Worm (Caenorhabditis elegans) whole organism, young adult: ENCODE measurements around the gene nhr-283.

ENCODE experiments used
- B0019.2 ChIP-seq: fragments of 200-800 bp; sonication (Bioruptor generic); conservative IDR thresholded peaks from 2 replicates; pipeline ENCODE4 v1.3.6; 2022; ENCODE audit warnings: missing genetic modification reagents, missing genetic modification characterization, missing compliant biosample characterization
- B0035.1 ChIP-seq: sonication (generic microtip); optimal IDR thresholded peaks from 2 replicates; lab custom pipeline; 2016; ENCODE audit warnings: missing genetic modification characterization, mild to moderate bottlenecking, missing compliant biosample characterization, missing genotype, missing genetic modification reagents
- C06A6.2 ChIP-seq: fragments of 200-800 bp; sonication (Bioruptor generic); conservative IDR thresholded peaks from 2 replicates; pipeline ENCODE4 v1.3.6; 2022; ENCODE audit warnings: missing genetic modification characterization, missing compliant biosample characterization
- F23B12.7 ChIP-seq: sonication (generic microtip); optimal IDR thresholded peaks from 2 replicates; lab custom pipeline; 2017; ENCODE audit warnings: missing genetic modification characterization, mild to moderate bottlenecking, missing compliant biosample characterization, antibody characterized with exemption, moderate library complexity; ENCODE audit not compliant: insufficient read depth
- F33H1.4 ChIP-seq: fragments of 200-800 bp; sonication (Bioruptor generic); IDR thresholded peaks from 2 replicates; pipeline ENCODE4 v1.3.6; 2022; ENCODE audit warnings: missing genetic modification reagents, missing genetic modification characterization, missing compliant biosample characterization
- F37B4.10 ChIP-seq: fragments of 200-800 bp; sonication (Bioruptor generic); IDR thresholded peaks from 2 replicates; pipeline ENCODE4 v1.3.6; 2022; ENCODE audit warnings: missing genetic modification characterization, missing compliant biosample characterization
- F39B2.1 ChIP-seq: fragments of 200-800 bp; sonication (Bioruptor generic); IDR thresholded peaks from 2 replicates; pipeline ENCODE4 v1.3.6; 2022; ENCODE audit warnings: missing genetic modification reagents, missing genetic modification characterization, missing compliant biosample characterization
- F49E8.2 ChIP-seq: sonication (generic microtip); optimal IDR thresholded peaks from 3 replicates; lab custom pipeline; 2017; ENCODE audit warnings: missing genetic modification characterization, mild to moderate bottlenecking, missing compliant biosample characterization, antibody characterized with exemption, moderate library complexity; ENCODE audit not compliant: insufficient read depth
- F52B5.7 ChIP-seq: sonication (generic microtip); optimal IDR thresholded peaks from 2 replicates; lab custom pipeline; 2016; ENCODE audit warnings: mild to moderate bottlenecking, missing genetic modification characterization, missing compliant biosample characterization
- F55B11.4 ChIP-seq: sonication (generic microtip); optimal IDR thresholded peaks from 2 replicates; lab custom pipeline; 2016; ENCODE audit warnings: missing compliant biosample characterization, missing genetic modification characterization, borderline replicate concordance; ENCODE audit not compliant: insufficient read depth
- K11D2.4 ChIP-seq: fragments of 200-800 bp; sonication (Bioruptor generic); IDR thresholded peaks from 2 replicates; pipeline ENCODE4 v1.3.6; 2022; ENCODE audit warnings: missing genetic modification reagents, missing genetic modification characterization, missing compliant biosample characterization
- Y56A3A.18 ChIP-seq: fragments of 200-800 bp; sonication (Bioruptor generic); IDR thresholded peaks from 2 replicates; pipeline ENCODE4 v1.3.6; 2022; ENCODE audit warnings: missing genetic modification reagents, missing genetic modification characterization, missing compliant biosample characterization
- ama-1 ChIP-seq, 3 experiments: fragments of 150-350 bp in 1 of 3; sonication (generic microtip) in 2 of 3; optimal IDR thresholded peaks; 2 replicates each; lab custom pipeline; 2014 to 2018; ENCODE audit warnings: missing biosample characterization in 2 of 3, missing genetic modification characterization in 2 of 3, missing genetic modification reagents in 2 of 3
- aptf-2 ChIP-seq: fragments of 200-800 bp; sonication (Bioruptor generic); conservative IDR thresholded peaks from 2 replicates; pipeline ENCODE4 v1.3.6; 2022; ENCODE audit warnings: missing genetic modification reagents, missing genetic modification characterization, missing compliant biosample characterization
- atf-7 ChIP-seq: sonication (generic microtip); optimal IDR thresholded peaks from 2 replicates; lab custom pipeline; 2017; ENCODE audit warnings: mild to moderate bottlenecking, missing genetic modification characterization, missing compliant biosample characterization
- athp-1 ChIP-seq: sonication (generic microtip); optimal IDR thresholded peaks from 2 replicates; lab custom pipeline; 2017; ENCODE audit warnings: mild to moderate bottlenecking, missing genetic modification characterization, missing compliant biosample characterization
- attf-3 ChIP-seq: fragments of 200-800 bp; sonication (Bioruptor generic); conservative IDR thresholded peaks from 2 replicates; pipeline ENCODE4 v1.3.6; 2022; ENCODE audit warnings: missing genetic modification reagents, missing genetic modification characterization, missing compliant biosample characterization
- cebp-1 ChIP-seq, 2 experiments: fragments of 200-800 bp in 1 of 2; sonication (Bioruptor generic) in 1 of 2; sonication (generic microtip) in 1 of 2; IDR thresholded peaks in 1 of 2; optimal IDR thresholded peaks in 1 of 2; 2 replicates each; pipeline versions ENCODE4 v1.3.6 to Lab custom; 2017 to 2022; ENCODE audit warnings: missing compliant biosample characterization in 2 of 2, missing genetic modification characterization in 2 of 2, mild to moderate bottlenecking in 1 of 2, missing genetic modification reagents in 1 of 2, moderate library complexity in 1 of 2
- cebp-2 ChIP-seq: fragments of 200-800 bp; sonication (Bioruptor generic); IDR thresholded peaks from 2 replicates; pipeline ENCODE4 v1.3.6; 2022; ENCODE audit warnings: missing genetic modification characterization, missing compliant biosample characterization
- ceh-91 ChIP-seq: fragments of 200-800 bp; sonication (Bioruptor generic); IDR thresholded peaks from 2 replicates; pipeline ENCODE4 v1.3.6; 2022; ENCODE audit warnings: missing genetic modification reagents, missing genetic modification characterization, missing compliant biosample characterization
- chd-7 ChIP-seq: sonication (generic microtip); optimal IDR thresholded peaks from 2 replicates; lab custom pipeline; 2016; ENCODE audit warnings: mild to moderate bottlenecking, missing genetic modification characterization, moderate library complexity, missing compliant biosample characterization
- die-1 ChIP-seq: sonication (generic microtip); optimal IDR thresholded peaks from 2 replicates; lab custom pipeline; 2016; ENCODE audit warnings: missing genotype, mild to moderate bottlenecking, missing genetic modification characterization, missing compliant biosample characterization
- dox-1 ChIP-seq: fragments of 200-800 bp; sonication (Bioruptor generic); IDR thresholded peaks from 2 replicates; pipeline ENCODE4 v1.3.6; 2022; ENCODE audit warnings: missing genetic modification reagents, missing genetic modification characterization, missing compliant biosample characterization
- dpff-1 ChIP-seq: sonication (generic microtip); optimal IDR thresholded peaks from 2 replicates; lab custom pipeline; 2017; ENCODE audit warnings: mild to moderate bottlenecking, missing genetic modification characterization, missing compliant biosample characterization
- hmg-1.2 ChIP-seq: fragments of 200-800 bp; sonication (Bioruptor generic); IDR thresholded peaks from 2 replicates; pipeline ENCODE4 v1.3.6; 2022; ENCODE audit warnings: missing genetic modification reagents, missing genetic modification characterization, missing compliant biosample characterization
- hrde-1 ChIP-seq: sonication (generic microtip); optimal IDR thresholded peaks from 2 replicates; lab custom pipeline; 2016; ENCODE audit warnings: missing genetic modification characterization, mild to moderate bottlenecking, missing compliant biosample characterization, moderate library complexity, missing genotype, missing genetic modification reagents, borderline replicate concordance
- lin-26 ChIP-seq: fragments of 200-800 bp; sonication (Bioruptor generic); IDR thresholded peaks from 2 replicates; pipeline ENCODE4 v1.3.6; 2022; ENCODE audit warnings: missing genetic modification reagents, missing genetic modification characterization, missing compliant biosample characterization
- lin-35 ChIP-seq, 3 experiments: fragments of 150-350 bp in 2 of 3; sonication (generic microtip) in 1 of 3; optimal IDR thresholded peaks; 2 replicates each; lab custom pipeline; 2014 to 2018; ENCODE audit warnings: missing biosample characterization in 3 of 3, missing genetic modification characterization in 3 of 3, missing genetic modification reagents in 3 of 3
- lin-40 ChIP-seq: sonication (generic microtip); optimal IDR thresholded peaks from 2 replicates; lab custom pipeline; 2016; ENCODE audit warnings: missing genetic modification characterization, mild to moderate bottlenecking, missing compliant biosample characterization, missing genotype, missing genetic modification reagents
- lsy-27 ChIP-seq: sonication (generic microtip); optimal IDR thresholded peaks from 2 replicates; lab custom pipeline; 2017; ENCODE audit warnings: missing genetic modification characterization, mild to moderate bottlenecking, missing compliant biosample characterization, antibody characterized with exemption, missing genotype, borderline replicate concordance; ENCODE audit not compliant: insufficient read depth
- madf-10 ChIP-seq: sonication (generic microtip); optimal IDR thresholded peaks from 2 replicates; lab custom pipeline; 2016; ENCODE audit warnings: mild to moderate bottlenecking, missing genetic modification characterization, missing compliant biosample characterization
- madf-8 ChIP-seq: fragments of 200-800 bp; sonication (Bioruptor generic); conservative IDR thresholded peaks from 2 replicates; pipeline ENCODE4 v1.3.6; 2022; ENCODE audit warnings: missing genetic modification reagents, missing genetic modification characterization, missing compliant biosample characterization
- mel-28 ChIP-seq: sonication (generic microtip); optimal IDR thresholded peaks from 2 replicates; lab custom pipeline; 2016; ENCODE audit warnings: borderline replicate concordance, mild to moderate bottlenecking, missing genetic modification characterization, missing compliant biosample characterization
- nfya-1 ChIP-seq: sonication (generic microtip); optimal IDR thresholded peaks from 2 replicates; lab custom pipeline; 2017; ENCODE audit warnings: antibody characterized with exemption, missing compliant biosample characterization, missing genetic modification characterization, borderline replicate concordance; ENCODE audit not compliant: insufficient read depth
- nhr-120 ChIP-seq: fragments of 200-800 bp; sonication (Bioruptor generic); IDR thresholded peaks from 2 replicates; pipeline ENCODE4 v1.3.6; 2022; ENCODE audit warnings: missing genetic modification characterization, missing compliant biosample characterization
- nhr-27 ChIP-seq: fragments of 200-800 bp; sonication (Bioruptor generic); optimal IDR thresholded peaks from 2 replicates; lab custom pipeline; 2018; ENCODE audit warnings: mild to moderate bottlenecking, missing genetic modification characterization, moderate library complexity, missing compliant biosample characterization
- pha-4 ChIP-seq: fragments of 150-350 bp; sonication (generic microtip); optimal IDR thresholded peaks from 2 replicates; lab custom pipeline; 2014; ENCODE audit warnings: missing biosample characterization, missing genetic modification reagents, missing genetic modification characterization
- repo-1 ChIP-seq: sonication (generic microtip); optimal IDR thresholded peaks from 2 replicates; lab custom pipeline; 2017; ENCODE audit warnings: mild to moderate bottlenecking, missing genetic modification characterization, missing compliant biosample characterization
- rpc-1 ChIP-seq, 2 experiments: fragments of 150-350 bp in 1 of 2; sonication (generic microtip) in 1 of 2; optimal IDR thresholded peaks; 2 replicates each; lab custom pipeline; 2014 to 2018; ENCODE audit warnings: missing biosample characterization in 1 of 2, missing genetic modification characterization in 1 of 2, missing genetic modification reagents in 1 of 2, missing genotype in 1 of 2
- sdz-38 ChIP-seq: sonication (generic microtip); optimal IDR thresholded peaks from 2 replicates; lab custom pipeline; 2016; ENCODE audit warnings: missing genotype, missing genetic modification characterization, missing compliant biosample characterization
- somi-1 ChIP-seq: fragments of 200-800 bp; sonication (Bioruptor generic); optimal IDR thresholded peaks from 2 replicates; lab custom pipeline; 2018; ENCODE audit warnings: mild to moderate bottlenecking, missing genetic modification characterization, missing compliant biosample characterization
- unc-130 ChIP-seq: sonication (generic microtip); optimal IDR thresholded peaks from 2 replicates; lab custom pipeline; 2016; ENCODE audit warnings: missing genetic modification reagents, missing genetic modification characterization, missing compliant biosample characterization
- ztf-26 ChIP-seq: sonication (generic microtip); optimal IDR thresholded peaks from 2 replicates; lab custom pipeline; 2017; ENCODE audit warnings: missing genetic modification characterization, missing compliant biosample characterization
- ztf-28 ChIP-seq: fragments of 200-800 bp; sonication (Bioruptor generic); IDR thresholded peaks from 2 replicates; pipeline ENCODE4 v1.3.6; 2022; ENCODE audit warnings: missing genetic modification reagents, missing genetic modification characterization, missing compliant biosample characterization

nhr-283 gene

DNA sequence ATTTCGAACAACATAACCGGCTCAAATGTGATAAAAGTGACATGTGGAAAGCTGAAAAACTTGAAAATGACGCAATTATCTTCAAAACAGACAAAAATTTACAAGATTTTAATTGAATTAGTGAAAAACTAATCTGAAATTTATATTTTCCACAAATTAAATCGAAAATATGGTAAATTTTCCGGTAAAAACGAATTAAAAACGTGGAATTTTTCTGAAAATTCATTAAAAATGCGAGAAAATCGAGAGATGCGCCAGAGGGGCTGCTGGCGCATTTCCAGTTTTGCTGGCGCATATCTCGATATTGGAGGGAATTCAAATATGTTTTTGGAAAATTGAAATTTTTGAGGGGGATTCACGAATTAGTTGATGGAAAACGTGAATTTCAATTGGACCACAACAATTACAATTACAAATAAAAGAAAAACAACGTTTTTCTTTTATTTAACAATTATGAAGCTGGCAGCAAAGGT lies 10.4 kb downstream of the nhr-283 start, which contains the start of the genes haf-3 and F57A10.2 (continued):
- TF ChIP-seq F39B2.1 (GFP tag; lab: Robert Waterston, UW) (0 out of 2 replicates have a peak, but pooled peaks have one; percentile 45), Y56A3A.18 (GFP tag; lab: Robert Waterston, UW) (peak; percentile 71), lin-40 (tag; lab: Kevin White, UChicago) (peak; percentile 93), F55B11.4 (tag; lab: Kevin White, UChicago) (no peak), chd-7 (peak; percentile 38), madf-10 (peak; percentile 38), F49E8.2 (tag; lab: Kevin White, UChicago) (peak; percentile 35), aptf-2 (GFP tag; lab: Robert Waterston, UW) (no peak), lin-26 (GFP tag; lab: Robert Waterston, UW) (no peak), lsy-27 (tag; lab: Kevin White, UChicago) (no peak), K11D2.4 (GFP tag; lab: Robert Waterston, UW) (peak; percentile 81), mel-28 (no peak), atf-7 (tag; lab: Kevin White, UChicago) (peak; percentile 55), cebp-1 (GFP tag; IDR thresholded peaks at IDR 0.05; lab: Robert Waterston, UW) (no peak), cebp-1 (tag; optimal IDR thresholded peaks at IDR 0.05; lab: Kevin White, UChicago) (peak; percentile 81), sdz-38 (tag; lab: Kevin White, UChicago) (no peak), nhr-120 (GFP tag; lab: Robert Waterston, UW) (no peak), hmg-1.2 (GFP tag; lab: Robert Waterston, UW) (peak; percentile 57), madf-8 (GFP tag; lab: Robert Waterston, UW) (peak; percentile 62), repo-1 (tag; lab: Kevin White, UChicago) (peak; percentile 70), B0019.2 (GFP tag; lab: Robert Waterston, UW) (no peak), nhr-27 (no peak), ztf-28 (no peak), C06A6.2 (GFP tag; lab: Robert Waterston, UW) (peak; percentile 75), ama-1 (optimal IDR thresholded peaks at IDR 0.05; lab: Kevin White, UChicago) (no peak), ama-1 (GFP tag; optimal IDR thresholded peaks at IDR 0.05; lab: Kevin White, UChicago) (no peak), cebp-2 (no peak), rpc-1 (optimal IDR thresholded peaks at IDR 0.05; lab: Kevin White, UChicago) (no peak), rpc-1 (tag; optimal IDR thresholded peaks at IDR 0.05; lab: Kevin White, UChicago) (no peak), dpff-1 (tag; lab: Kevin White, UChicago) (no peak), F33H1.4 (GFP tag; lab: Robert Waterston, UW) (peak; percentile 68), die-1 (no peak), nfya-1 (tag; lab: Kevin White, UChicago) (no peak), F23B12.7 (tag; lab: Kevin White, UChicago) (peak; percentile 86), attf-3 (GFP tag; lab: Robert Waterston, UW) (peak; percentile 70), athp-1 (tag; lab: Kevin White, UChicago) (no peak), ztf-26 (peak; percentile 51), somi-1 (GFP tag; lab: Kevin White, UChicago) (peak; percentile 31), dox-1 (peak; percentile 93), lin-35 (GFP tag; optimal IDR thresholded peaks at IDR 0.05; lab: Kevin White, UChicago) (peak; percentile 81 to 97 (median 92)), F37B4.10 (GFP tag; lab: Robert Waterston, UW) (no peak), ceh-91 (peak; percentile 67), hrde-1 (tag; lab: Kevin White, UChicago) (no peak), unc-130 (GFP tag; lab: Kevin White, UChicago) (no peak), F52B5.7 (tag; lab: Kevin White, UChicago) (no peak), B0035.1 (tag; lab: Kevin White, UChicago) (no peak), pha-4 (tag; lab: Kevin White, UChicago) (peak; percentile 86)
